Worm (Caenorhabditis elegans): Measurements from ENCODE around the gene ech-9.

Gene ech-9

DNA sequence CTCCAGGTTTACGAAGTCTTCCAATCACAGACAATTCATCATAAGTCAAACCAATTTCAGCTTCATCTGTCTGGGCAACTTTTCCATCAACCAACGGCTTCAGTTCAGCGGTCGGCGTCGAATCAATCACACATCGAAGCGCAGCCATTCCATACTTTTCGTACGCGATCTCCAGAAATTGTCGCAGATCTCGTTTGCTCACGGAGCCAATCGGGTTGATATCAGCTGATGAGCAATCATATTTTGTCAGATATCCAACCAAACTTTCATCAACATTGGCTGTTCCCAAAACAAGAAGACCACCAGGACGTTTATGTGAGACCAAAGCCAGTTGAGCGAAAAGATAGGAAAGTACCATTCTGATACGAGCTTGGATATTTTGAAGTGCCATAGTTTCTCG, 19.7 kb downstream of the ech-9 start:
- TF ChIP-seq nhr-25 (tag; optimal IDR thresholded peaks at IDR 0.05) (no peak), unc-39 (tag; optimal IDR thresholded peaks at IDR 0.05) (no peak), sma-3 (GFP tag; optimal IDR thresholded peaks at IDR 0.05) (no peak), elt-1 (tag; optimal IDR thresholded peaks at IDR 0.05) (no peak), ztf-11 (tag; optimal IDR thresholded peaks at IDR 0.05) (no peak), R02D3.7 (tag; optimal IDR thresholded peaks at IDR 0.05) (no peak), ZK546.5 (tag; optimal IDR thresholded peaks at IDR 0.05) (no peak), unc-55 (GFP tag; optimal IDR thresholded peaks at IDR 0.05) (no peak), egl-27 (tag; optimal IDR thresholded peaks at IDR 0.05) (no peak), zag-1 (tag; optimal IDR thresholded peaks at IDR 0.05) (no peak), F13H6.1 (tag; optimal IDR thresholded peaks at IDR 0.05) (no peak), nhr-23 (tag; optimal IDR thresholded peaks at IDR 0.05) (no peak), lin-11 (tag; optimal IDR thresholded peaks at IDR 0.05) (no peak), ceh-82 (tag; optimal IDR thresholded peaks at IDR 0.05) (no peak), nhr-11 (tag; optimal IDR thresholded peaks at IDR 0.05) (no peak), nhr-129 (tag; optimal IDR thresholded peaks at IDR 0.05) (no peak), crh-2 (tag; optimal IDR thresholded peaks at IDR 0.05) (no peak), ztf-1 (GFP tag; conservative IDR thresholded peaks at IDR 0.05) (no peak), Y55F3AM.14 (GFP tag; optimal IDR thresholded peaks at IDR 0.05) (no peak), skn-1 (tag; optimal IDR thresholded peaks at IDR 0.05) (no peak)

DNA sequence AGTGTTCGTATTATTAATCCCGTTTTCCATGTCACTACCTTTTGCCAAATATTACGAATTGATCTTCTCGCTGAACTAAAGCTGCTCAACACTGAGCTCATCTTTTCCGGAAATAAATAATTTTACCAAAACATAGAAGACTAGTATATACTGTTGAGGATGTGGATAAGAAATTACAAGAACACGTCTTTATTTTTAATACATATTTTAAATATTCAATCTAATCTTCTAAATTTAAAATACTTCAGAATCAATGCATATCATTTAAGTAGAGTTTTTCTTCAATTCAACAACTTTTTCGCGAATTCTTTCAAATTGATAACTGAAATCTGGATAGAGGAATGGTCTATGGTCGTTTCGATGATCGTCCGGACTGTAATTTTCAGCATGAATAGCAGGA, 20.3 kb downstream of the ech-9 start, which contains the start of gene abt-1:
TSS of gene abt-1 (minus strand) at position 101 of the 400 bp plus-strand sequence.
- TF ChIP-seq unc-62 (GFP tag; optimal IDR thresholded peaks at IDR 0.05) (no peak), lin-11 (tag; optimal IDR thresholded peaks at IDR 0.05) (no peak), nhr-77 (tag; optimal IDR thresholded peaks at IDR 0.05) (no peak), elt-1 (tag; optimal IDR thresholded peaks at IDR 0.05) (no peak), lin-39 (tag; optimal IDR thresholded peaks at IDR 0.05) (no peak), nhr-129 (tag; optimal IDR thresholded peaks at IDR 0.05) (no peak), ZK546.5 (tag; optimal IDR thresholded peaks at IDR 0.05) (no peak), blmp-1 (tag; optimal IDR thresholded peaks at IDR 0.05; ENCODE audit: insufficient read depth) (no peak)

DNA sequence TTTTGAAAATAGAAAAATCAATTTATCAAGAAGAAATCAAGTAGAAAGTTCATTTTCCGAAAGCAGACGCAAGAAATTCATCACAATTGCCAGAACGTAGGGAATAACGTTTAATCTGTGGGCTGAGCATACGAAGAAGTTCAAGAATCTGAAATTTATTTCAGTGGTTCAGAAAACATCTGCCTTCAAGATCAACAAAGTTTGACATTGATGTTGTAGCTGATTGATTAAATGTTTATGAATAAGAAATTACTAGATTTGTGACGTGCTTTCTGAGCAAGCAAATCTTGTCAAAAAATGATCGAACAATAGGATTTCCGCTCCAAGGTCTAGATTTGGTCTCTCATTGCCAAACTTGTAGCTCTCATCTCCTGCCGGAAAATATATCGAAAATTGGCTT, 28.9 kb downstream of the ech-9 start, which contains the start of gene K04D7.6:
TSS of gene K04D7.6 (minus strand) at position 101 of the 400 bp plus-strand sequence.
- no peak for TF ChIP-seq ZK546.5 (tag; optimal IDR thresholded peaks at IDR 0.05)
- no peak for TF ChIP-seq sem-4 (tag; optimal IDR thresholded peaks at IDR 0.05)
- TF ChIP-seq mab-5 (tag; optimal IDR thresholded peaks at IDR 0.05), result no peak
- no peak for TF ChIP-seq ztf-4 (tag; optimal IDR thresholded peaks at IDR 0.05)
- TF ChIP-seq nhr-11 (tag; optimal IDR thresholded peaks at IDR 0.05), result no peak
- no peak for TF ChIP-seq alr-1 (tag; optimal IDR thresholded peaks at IDR 0.05)
- no peak for TF ChIP-seq skn-1 (tag; optimal IDR thresholded peaks at IDR 0.05)
- TF ChIP-seq fos-1 (tag; optimal IDR thresholded peaks at IDR 0.05), result no peak
- TF ChIP-seq ztf-11 (tag; optimal IDR thresholded peaks at IDR 0.05), result no peak
- no peak for TF ChIP-seq F13H6.1 (tag; optimal IDR thresholded peaks at IDR 0.05)
- TF ChIP-seq nhr-129 (tag; optimal IDR thresholded peaks at IDR 0.05), result no peak

DNA sequence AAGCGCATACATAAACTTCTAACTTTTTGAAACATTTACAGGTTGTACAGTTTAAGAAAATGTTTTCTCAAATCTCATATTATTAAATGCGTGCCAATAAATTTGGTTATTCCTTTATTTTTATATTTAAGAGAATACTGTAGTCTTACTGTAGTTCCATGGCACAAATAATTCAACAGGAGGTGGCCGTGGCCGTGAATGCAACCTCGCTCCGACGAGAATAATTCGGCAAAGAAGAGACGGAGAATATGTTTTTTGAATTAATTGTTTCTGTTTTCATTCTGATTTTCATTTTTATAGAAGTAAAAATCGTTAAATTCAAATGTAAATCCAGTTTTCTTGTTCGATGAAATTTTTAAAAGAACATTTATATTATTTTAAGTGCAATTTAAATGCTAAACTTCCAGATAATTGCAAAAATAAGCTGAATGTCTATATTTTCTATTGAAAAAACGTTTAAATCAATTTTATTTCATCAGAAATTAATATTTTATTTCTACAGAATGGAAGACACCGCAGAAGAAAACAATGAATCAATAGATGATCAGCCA, 37.7 kb downstream of the ech-9 start, which contains the start of gene gon-4:
TSS of gene gon-4 (plus strand) at position 501 of the 551 bp plus-strand sequence.
- TF ChIP-seq Y55F3AM.14 (GFP tag; optimal IDR thresholded peaks at IDR 0.05) (no peak), lin-39 (tag; optimal IDR thresholded peaks at IDR 0.05) (no peak), lsy-2 (tag; optimal IDR thresholded peaks at IDR 0.05) (no peak), egl-27 (tag; optimal IDR thresholded peaks at IDR 0.05) (no peak), nhr-21 (tag; optimal IDR thresholded peaks at IDR 0.05) (no peak)

DNA sequence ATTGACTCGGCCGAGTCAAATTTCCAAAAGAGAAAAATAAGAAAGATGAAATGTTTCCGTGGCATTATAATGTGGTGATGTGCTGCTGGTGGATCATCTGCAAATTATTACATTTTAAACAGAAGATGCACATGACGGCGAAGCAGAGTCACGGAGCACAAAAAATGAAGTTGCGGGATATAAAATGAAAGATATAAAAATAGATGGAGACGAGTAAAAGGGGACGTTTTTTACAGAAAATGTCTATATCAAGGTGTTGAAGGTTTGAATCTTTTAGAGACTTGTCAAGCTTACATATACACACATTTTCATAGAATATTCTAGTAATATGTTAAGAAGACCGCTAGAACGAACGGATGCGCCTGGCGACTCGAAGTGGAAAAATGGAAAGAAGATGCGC, 40.8 kb downstream of the ech-9 start, which contains the start of gene ptrg-1:
TSS of gene ptrg-1 (minus strand) at position 101 of the 400 bp plus-strand sequence.
- TF ChIP-seq lin-13 (GFP tag; optimal IDR thresholded peaks at IDR 0.05), result no peak
- no peak for TF ChIP-seq C34F6.9 (tag; optimal IDR thresholded peaks at IDR 0.05)
- TF ChIP-seq unc-55 (GFP tag; optimal IDR thresholded peaks at IDR 0.05), result no peak
- TF ChIP-seq mdl-1 (tag; optimal IDR thresholded peaks at IDR 0.05), result no peak
- TF ChIP-seq nhr-77 (tag; optimal IDR thresholded peaks at IDR 0.05), result no peak
- TF ChIP-seq gmeb-1 (tag; optimal IDR thresholded peaks at IDR 0.05), result no peak
- TF ChIP-seq lin-39 (tag; optimal IDR thresholded peaks at IDR 0.05), result no peak
- no peak for TF ChIP-seq sem-4 (tag; optimal IDR thresholded peaks at IDR 0.05)
- no peak for TF ChIP-seq skn-1 (tag; optimal IDR thresholded peaks at IDR 0.05)

Measured in whole organism, L2 larva.